Worm (Caenorhabditis elegans) whole organism, late embryonic: Measurements from ENCODE around the gene W04G3.13.
A peak's percentile ranks its signal among the peaks of the same experiment; 100 is the strongest.

Source experiments
- C08G9.2 ChIP-seq: sonication (generic microtip); optimal IDR thresholded peaks from 2 replicates; lab custom pipeline; 2016; ENCODE audit warnings: mild to moderate bottlenecking, missing genetic modification characterization, moderate library complexity, missing compliant biosample characterization
- C38D4.7 ChIP-seq: fragments of 200-800 bp; sonication (Bioruptor generic); optimal IDR thresholded peaks from 2 replicates; lab custom pipeline; 2018; ENCODE audit warnings: mild to moderate bottlenecking, missing genetic modification characterization, moderate library complexity, missing compliant biosample characterization
- ahr-1 ChIP-seq: sonication (generic microtip); optimal IDR thresholded peaks from 2 replicates; lab custom pipeline; 2016; ENCODE audit warnings: missing genetic modification characterization, missing compliant biosample characterization
- ceh-14 ChIP-seq: sonication (generic microtip); optimal IDR thresholded peaks from 2 replicates; lab custom pipeline; 2016; ENCODE audit warnings: missing genotype, missing genetic modification characterization, missing compliant biosample characterization
- ceh-18 ChIP-seq: sonication (generic microtip); optimal IDR thresholded peaks from 2 replicates; lab custom pipeline; 2016; ENCODE audit warnings: missing genetic modification characterization, missing compliant biosample characterization
- ceh-19 ChIP-seq: fragments of 200-800 bp; sonication (Bioruptor generic); optimal IDR thresholded peaks from 2 replicates; lab custom pipeline; 2018; ENCODE audit warnings: mild to moderate bottlenecking, missing genetic modification characterization, missing compliant biosample characterization
- ceh-2 ChIP-seq: sonication (generic microtip); optimal IDR thresholded peaks from 2 replicates; lab custom pipeline; 2016; ENCODE audit warnings: missing genotype, missing genetic modification characterization, missing compliant biosample characterization
- ceh-22 ChIP-seq: sonication (generic microtip); optimal IDR thresholded peaks from 2 replicates; lab custom pipeline; 2017; ENCODE audit warnings: missing biosample characterization, missing genetic modification characterization
- ceh-24 ChIP-seq: sonication (generic microtip); optimal IDR thresholded peaks from 2 replicates; lab custom pipeline; 2016; ENCODE audit warnings: mild to moderate bottlenecking, missing genetic modification characterization, missing compliant biosample characterization
- ceh-31 ChIP-seq: sonication (generic microtip); optimal IDR thresholded peaks from 2 replicates; lab custom pipeline; 2016; ENCODE audit warnings: missing genetic modification characterization, missing compliant biosample characterization
- ceh-45 ChIP-seq: fragments of 200-800 bp; sonication (Bioruptor generic); IDR thresholded peaks from 2 replicates; pipeline ENCODE4 v1.3.6; 2022; ENCODE audit warnings: missing genetic modification reagents, missing genetic modification characterization, missing compliant biosample characterization
- ceh-48 ChIP-seq: sonication (generic microtip); optimal IDR thresholded peaks from 2 replicates; lab custom pipeline; 2016; ENCODE audit warnings: missing genetic modification characterization, inconsistent platforms, missing compliant biosample characterization
- ceh-9 ChIP-seq: sonication (generic microtip); optimal IDR thresholded peaks from 2 replicates; lab custom pipeline; 2016; ENCODE audit warnings: mild to moderate bottlenecking, missing genetic modification characterization, inconsistent platforms, missing compliant biosample characterization
- dmd-4 ChIP-seq: sonication (generic microtip); optimal IDR thresholded peaks from 2 replicates; lab custom pipeline; 2016; ENCODE audit warnings: borderline replicate concordance, missing genetic modification characterization, missing compliant biosample characterization
- dve-1 ChIP-seq: sonication (generic microtip); optimal IDR thresholded peaks from 2 replicates; lab custom pipeline; 2017; ENCODE audit warnings: antibody characterized with exemption, mild to moderate bottlenecking, missing genetic modification characterization, missing compliant biosample characterization
- elt-4 ChIP-seq: sonication (generic microtip); optimal IDR thresholded peaks from 2 replicates; lab custom pipeline; 2016; ENCODE audit warnings: missing genetic modification characterization, missing compliant biosample characterization
- fax-1 ChIP-seq: sonication (generic microtip); optimal IDR thresholded peaks from 2 replicates; lab custom pipeline; 2016; ENCODE audit warnings: missing genotype, missing genetic modification characterization, missing compliant biosample characterization
- fkh-10 ChIP-seq: fragments of 150-350 bp; optimal IDR thresholded peaks from 2 replicates; lab custom pipeline; 2014; ENCODE audit warnings: missing biosample characterization, missing genetic modification reagents, missing genetic modification characterization
- fkh-6 ChIP-seq: sonication (generic microtip); optimal IDR thresholded peaks from 2 replicates; lab custom pipeline; 2016; ENCODE audit warnings: missing genetic modification characterization, missing compliant biosample characterization
- hlh-15 ChIP-seq: sonication (generic microtip); optimal IDR thresholded peaks from 2 replicates; lab custom pipeline; 2016; ENCODE audit warnings: missing genetic modification characterization, missing compliant biosample characterization
- hlh-30 ChIP-seq: sonication (generic microtip); optimal IDR thresholded peaks from 2 replicates; lab custom pipeline; 2017; ENCODE audit warnings: antibody characterized with exemption, missing genetic modification characterization, missing compliant biosample characterization; ENCODE audit not compliant: insufficient read depth
- hlh-8 ChIP-seq: sonication (generic microtip); optimal IDR thresholded peaks from 2 replicates; lab custom pipeline; 2016; ENCODE audit warnings: missing genotype, missing genetic modification characterization, missing compliant biosample characterization
- lim-6 ChIP-seq: sonication (generic microtip); optimal IDR thresholded peaks from 2 replicates; lab custom pipeline; 2016; ENCODE audit warnings: missing genetic modification characterization, missing compliant biosample characterization
- madf-2 ChIP-seq: sonication (generic microtip); optimal IDR thresholded peaks from 2 replicates; lab custom pipeline; 2017; ENCODE audit warnings: missing genetic modification characterization, missing compliant biosample characterization
- mec-3 ChIP-seq: sonication (generic microtip); optimal IDR thresholded peaks from 2 replicates; lab custom pipeline; 2016; ENCODE audit warnings: borderline replicate concordance, missing genetic modification characterization, missing compliant biosample characterization
- nhr-232 ChIP-seq: sonication (generic microtip); optimal IDR thresholded peaks from 2 replicates; lab custom pipeline; 2016; ENCODE audit warnings: missing genetic modification characterization, missing compliant biosample characterization
- pax-1 ChIP-seq: fragments of 150-350 bp; optimal IDR thresholded peaks from 2 replicates; lab custom pipeline; 2014; ENCODE audit warnings: missing biosample characterization, missing genetic modification characterization
- pha-4 ChIP-seq: fragments of 150-350 bp; optimal IDR thresholded peaks from 2 replicates; lab custom pipeline; 2018; ENCODE audit warnings: missing biosample characterization, missing genetic modification reagents, missing genetic modification characterization
- pros-1 ChIP-seq: fragments of 150-350 bp; optimal IDR thresholded peaks from 2 replicates; lab custom pipeline; 2014; ENCODE audit warnings: missing biosample characterization, missing genetic modification reagents, missing genetic modification characterization
- ref-2 ChIP-seq: sonication (generic microtip); optimal IDR thresholded peaks from 2 replicates; lab custom pipeline; 2016; ENCODE audit warnings: missing genetic modification characterization, missing compliant biosample characterization
- rnt-1 ChIP-seq: sonication (generic microtip); optimal IDR thresholded peaks from 2 replicates; lab custom pipeline; 2016; ENCODE audit warnings: missing genetic modification characterization, missing compliant biosample characterization
- ttx-3 ChIP-seq: sonication (generic microtip); optimal IDR thresholded peaks from 2 replicates; lab custom pipeline; 2016; ENCODE audit warnings: missing genetic modification reagents, missing genetic modification characterization, missing compliant biosample characterization
- unc-42 ChIP-seq: sonication (generic microtip); optimal IDR thresholded peaks from 2 replicates; lab custom pipeline; 2016; ENCODE audit warnings: missing genotype, missing genetic modification characterization, missing compliant biosample characterization
- unc-55 ChIP-seq: sonication (generic microtip); optimal IDR thresholded peaks from 2 replicates; lab custom pipeline; 2017; ENCODE audit warnings: missing biosample characterization, missing genetic modification reagents, missing genetic modification characterization
- unc-86 ChIP-seq: sonication (generic microtip); optimal IDR thresholded peaks from 2 replicates; lab custom pipeline; 2016; ENCODE audit warnings: missing genetic modification characterization, missing compliant biosample characterization

Gene W04G3.13

DNA sequence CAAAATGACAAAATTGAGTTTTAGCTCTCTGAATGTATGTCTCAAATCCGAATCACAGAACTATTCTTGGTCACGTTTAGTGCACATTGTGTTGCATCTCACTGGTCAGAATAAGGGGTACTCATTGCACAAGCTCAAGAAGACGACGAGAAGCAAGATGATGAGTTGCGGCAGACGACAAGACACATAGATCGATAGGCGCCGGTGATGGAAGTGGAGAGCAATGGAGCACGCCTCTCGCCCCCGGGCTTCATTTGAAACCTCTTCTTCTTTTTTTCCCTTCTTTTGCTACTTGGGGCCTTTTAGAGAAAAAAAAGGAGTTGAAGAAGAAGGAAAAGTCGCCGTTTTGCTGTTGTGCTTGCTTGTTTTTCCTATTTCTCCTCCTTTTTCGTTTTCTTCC is 11.2 kb downstream of the W04G3.13 start, which contains the start of gene apt-9:
apt-9 (plus strand) TSS at position 194 of the 400 bp plus-strand sequence.
- TF ChIP-seq ceh-48, result peak; percentile 65
- TF ChIP-seq ceh-19 (GFP tag; lab: Kevin White, UChicago), result no peak
- no peak for TF ChIP-seq pros-1 (tag; lab: Kevin White, UChicago)
- no peak for TF ChIP-seq unc-55 (GFP tag; lab: Kevin White, UChicago)
- TF ChIP-seq fkh-6 (tag; lab: Kevin White, UChicago), result no peak
- peak; percentile 10 for TF ChIP-seq ceh-31 (tag; lab: Kevin White, UChicago)
- peak; percentile 43 for TF ChIP-seq unc-42 (tag; lab: Kevin White, UChicago)
- no peak for TF ChIP-seq nhr-232 (tag; lab: Kevin White, UChicago)
- peak; percentile 3 for TF ChIP-seq ceh-14

DNA sequence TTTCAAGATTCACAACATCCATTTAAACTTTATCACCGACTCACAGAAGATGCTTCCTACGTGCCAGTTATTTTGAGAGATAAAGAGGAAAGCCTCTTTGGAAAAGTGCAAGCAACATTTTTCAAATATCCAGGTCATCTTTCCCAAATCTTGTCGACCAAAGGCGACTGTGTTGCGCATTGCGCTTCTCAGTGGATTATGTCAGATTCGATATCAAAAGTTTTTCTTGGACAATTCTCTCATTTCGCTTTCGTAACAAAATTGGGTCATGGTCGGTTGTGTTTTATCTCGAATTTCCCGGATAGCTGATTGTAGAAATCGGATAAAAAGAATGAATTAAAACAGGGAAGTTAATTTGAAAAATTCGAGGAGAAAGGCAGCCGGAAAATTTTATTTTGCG is 12.3 kb downstream of the W04G3.13 start:
- no peak for TF ChIP-seq pha-4 (tag; lab: Kevin White, UChicago)
- no peak for TF ChIP-seq pax-1
- TF ChIP-seq, all 69 proteins: peak for 0

DNA sequence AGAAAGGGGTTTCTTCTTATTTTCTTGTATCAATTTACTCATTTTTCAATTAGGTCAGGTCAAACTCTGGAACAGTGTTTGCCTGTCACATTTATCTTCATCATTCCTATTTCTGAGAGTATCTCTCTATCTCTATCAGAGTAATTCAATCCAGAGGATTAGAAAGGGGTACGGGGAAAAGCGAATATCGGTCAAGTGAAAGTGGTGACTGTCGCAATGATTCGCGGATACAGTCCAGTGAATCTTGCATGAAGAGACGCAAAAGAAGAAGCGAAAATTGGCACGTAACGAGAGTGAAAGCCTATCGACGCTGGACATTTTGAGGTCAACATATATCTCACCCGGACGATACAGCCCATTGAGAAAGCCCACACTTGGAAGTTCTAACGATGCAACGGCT is 14.8 kb downstream of the W04G3.13 start, which contains the start of gene lpr-4:
lpr-4 (plus strand) TSS at position 328 of the 400 bp plus-strand sequence.
- TF ChIP-seq ceh-9, result no peak
- peak; percentile 21 for TF ChIP-seq unc-55 (GFP tag; lab: Kevin White, UChicago)
- no peak for TF ChIP-seq mec-3
- no peak for TF ChIP-seq ceh-18 (tag; lab: Kevin White, UChicago)
- peak; percentile 17 for TF ChIP-seq ref-2
- no peak for TF ChIP-seq ttx-3 (tag; lab: Kevin White, UChicago)
- TF ChIP-seq ahr-1 (tag; lab: Kevin White, UChicago), result no peak

DNA sequence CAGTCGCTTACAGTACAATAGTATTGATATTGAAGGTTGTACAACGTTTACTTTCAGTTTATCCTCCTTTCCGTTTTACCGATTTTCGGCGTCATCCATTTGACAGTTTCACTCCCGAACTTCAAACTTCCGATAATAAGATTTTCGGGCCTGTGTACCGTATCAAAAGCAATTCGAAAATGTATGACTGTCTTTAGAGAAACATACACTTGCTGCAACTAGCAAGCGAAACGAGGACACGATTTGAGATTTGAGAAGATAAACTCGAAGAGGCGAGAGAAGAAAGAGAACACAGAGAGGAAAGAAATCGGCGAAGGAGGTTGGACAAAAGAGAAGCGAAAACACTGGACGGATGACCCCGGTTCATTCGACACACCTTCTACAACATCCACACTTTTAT is 17.7 kb downstream of the W04G3.13 start, which contains the start of gene lpr-5:
lpr-5 (plus strand) TSS at position 220 of the 400 bp plus-strand sequence.
- TF ChIP-seq fax-1 (tag; lab: Kevin White, UChicago) (no peak), lim-6 (tag; lab: Kevin White, UChicago) (no peak), unc-42 (tag; lab: Kevin White, UChicago) (no peak), madf-2 (tag; lab: Kevin White, UChicago) (no peak), ceh-24 (tag; lab: Kevin White, UChicago) (no peak), fkh-10 (GFP tag; lab: Kevin White, UChicago) (no peak), dmd-4 (no peak), ceh-22 (tag; lab: Kevin White, UChicago) (no peak), unc-86 (tag; lab: Kevin White, UChicago) (no peak), hlh-15 (tag; lab: Kevin White, UChicago) (no peak), ceh-45 (GFP tag; lab: Robert Waterston, UW) (no peak), hlh-8 (tag; lab: Kevin White, UChicago) (no peak), C38D4.7 (GFP tag; lab: Kevin White, UChicago) (no peak), rnt-1 (tag; lab: Kevin White, UChicago) (no peak), ceh-18 (tag; lab: Kevin White, UChicago) (no peak), C08G9.2 (tag; lab: Kevin White, UChicago) (no peak), elt-4 (no peak)

DNA sequence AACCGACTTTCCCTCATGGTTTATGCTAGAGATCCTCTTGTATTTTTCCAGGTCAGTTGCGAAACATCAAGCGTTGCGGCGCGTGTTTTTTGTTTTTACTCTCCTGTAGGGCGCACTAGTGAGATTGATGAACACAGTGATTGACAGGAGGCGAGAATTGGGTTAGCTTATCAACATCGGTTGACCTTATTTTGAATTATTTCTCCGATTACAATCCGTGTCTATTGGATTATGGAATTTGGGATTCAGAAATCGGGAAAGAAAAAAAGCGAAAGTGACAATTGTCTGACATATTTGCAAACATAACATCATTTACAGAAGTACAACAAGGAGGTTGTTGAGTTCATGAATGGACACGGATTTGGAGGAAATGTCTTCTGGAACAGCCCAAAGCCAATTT is 18.6 kb downstream of the W04G3.13 start:
- TF ChIP-seq hlh-30 (tag; lab: Kevin White, UChicago) (no peak), dve-1 (no peak), ceh-2 (no peak)
